Worm (Caenorhabditis elegans) whole organism, mixed stage, embryonic: ENCODE results near the gene gipc-2.
A peak's percentile ranks its signal among the peaks of the same experiment; 100 is the strongest.

ENCODE experiments used
- M03D4.4 ChIP-seq: sonication (generic microtip); optimal IDR thresholded peaks from 2 replicates; lab custom pipeline; 2017; ENCODE audit warnings: mild to moderate bottlenecking, missing genetic modification characterization, missing compliant biosample characterization
- ceh-39 ChIP-seq: fragments of 150-350 bp; optimal IDR thresholded peaks from 2 replicates; lab custom pipeline; 2014; ENCODE audit warnings: missing biosample characterization, missing genetic modification characterization
- ceh-43 ChIP-seq: fragments of 200-800 bp; sonication (Bioruptor generic); optimal IDR thresholded peaks from 2 replicates; lab custom pipeline; 2018; ENCODE audit warnings: mild to moderate bottlenecking, missing genetic modification characterization, moderate library complexity, missing compliant biosample characterization
- ceh-83 ChIP-seq: fragments of 200-800 bp; sonication (Bioruptor generic); optimal IDR thresholded peaks from 2 replicates; lab custom pipeline; 2018; ENCODE audit warnings: mild to moderate bottlenecking, missing genetic modification characterization, missing compliant biosample characterization
- ces-1 ChIP-seq: fragments of 150-350 bp; optimal IDR thresholded peaks from 2 replicates; lab custom pipeline; 2014; ENCODE audit warnings: missing biosample characterization, missing genetic modification reagents, missing genetic modification characterization
- cnd-1 ChIP-seq: fragments of 200-800 bp; sonication (Bioruptor generic); optimal IDR thresholded peaks from 2 replicates; lab custom pipeline; 2018; ENCODE audit warnings: mild to moderate bottlenecking, missing genetic modification characterization, missing compliant biosample characterization
- drap-1 ChIP-seq: fragments of 200-800 bp; sonication (Bioruptor generic); optimal IDR thresholded peaks from 3 replicates; lab custom pipeline; 2018; ENCODE audit warnings: mild to moderate bottlenecking, missing genetic modification characterization, missing compliant biosample characterization
- elt-1 ChIP-seq: sonication (generic microtip); optimal IDR thresholded peaks from 2 replicates; lab custom pipeline; 2017; ENCODE audit warnings: missing genetic modification characterization, mild to moderate bottlenecking, missing compliant biosample characterization, antibody characterized with exemption, moderate library complexity, borderline replicate concordance; ENCODE audit not compliant: insufficient read depth
- elt-3 ChIP-seq: fragments of 150-350 bp; optimal IDR thresholded peaks from 2 replicates; lab custom pipeline; 2014; ENCODE audit warnings: missing biosample characterization, missing genetic modification characterization
- ham-2 ChIP-seq: fragments of 200-800 bp; sonication (Bioruptor generic); optimal IDR thresholded peaks from 2 replicates; lab custom pipeline; 2018; ENCODE audit warnings: mild to moderate bottlenecking, missing genetic modification characterization, missing compliant biosample characterization
- hlh-1 ChIP-seq: fragments of 150-350 bp; optimal IDR thresholded peaks from 2 replicates; lab custom pipeline; 2014; ENCODE audit warnings: missing biosample characterization, missing genetic modification reagents, missing genetic modification characterization
- lin-13 ChIP-seq: fragments of 150-350 bp; optimal IDR thresholded peaks from 2 replicates; lab custom pipeline; 2014; ENCODE audit warnings: missing biosample characterization, missing genetic modification characterization
- lsy-2 ChIP-seq: fragments of 150-350 bp; optimal IDR thresholded peaks from 2 replicates; lab custom pipeline; 2014; ENCODE audit warnings: missing biosample characterization, missing genetic modification characterization
- mab-5 ChIP-seq: fragments of 150-350 bp; optimal IDR thresholded peaks from 2 replicates; lab custom pipeline; 2014; ENCODE audit warnings: missing biosample characterization, missing genetic modification characterization
- mep-1 ChIP-seq: fragments of 150-350 bp; optimal IDR thresholded peaks from 2 replicates; lab custom pipeline; 2017; ENCODE audit warnings: missing biosample characterization, missing genetic modification reagents, missing genetic modification characterization, inconsistent platforms
- mls-2 ChIP-seq: sonication (generic microtip); optimal IDR thresholded peaks from 2 replicates; lab custom pipeline; 2016; ENCODE audit warnings: mild to moderate bottlenecking, missing genetic modification characterization, moderate library complexity, missing compliant biosample characterization
- nhr-12 ChIP-seq: fragments of 150-350 bp; optimal IDR thresholded peaks from 2 replicates; lab custom pipeline; 2014; ENCODE audit warnings: missing biosample characterization, missing genetic modification characterization
- nhr-2 ChIP-seq: fragments of 150-350 bp; optimal IDR thresholded peaks from 2 replicates; lab custom pipeline; 2014; ENCODE audit warnings: missing biosample characterization, missing genetic modification characterization
- nhr-237 ChIP-seq: fragments of 150-350 bp; optimal IDR thresholded peaks from 2 replicates; lab custom pipeline; 2014; ENCODE audit warnings: missing biosample characterization, missing genetic modification characterization
- nhr-28 ChIP-seq: fragments of 150-350 bp; optimal IDR thresholded peaks from 2 replicates; lab custom pipeline; 2014; ENCODE audit warnings: missing biosample characterization, missing genetic modification characterization
- pha-4 ChIP-seq: fragments of 150-350 bp; optimal IDR thresholded peaks from 2 replicates; lab custom pipeline; 2018; ENCODE audit warnings: missing biosample characterization, missing genetic modification reagents, missing genetic modification characterization
- sem-2 ChIP-seq: fragments of 200-800 bp; sonication (Bioruptor generic); optimal IDR thresholded peaks from 2 replicates; lab custom pipeline; 2018; ENCODE audit warnings: mild to moderate bottlenecking, missing genetic modification characterization, missing compliant biosample characterization
- snpc-4 ChIP-seq: fragments of 150-350 bp; optimal IDR thresholded peaks from 2 replicates; lab custom pipeline; 2014; ENCODE audit warnings: missing biosample characterization, missing genetic modification characterization
- sptf-1 ChIP-seq: sonication (generic microtip); optimal IDR thresholded peaks from 2 replicates; lab custom pipeline; 2017; ENCODE audit warnings: mild to moderate bottlenecking, missing genetic modification characterization, moderate library complexity, missing compliant biosample characterization
- tbx-8 ChIP-seq: fragments of 200-800 bp; sonication (Bioruptor generic); optimal IDR thresholded peaks from 2 replicates; lab custom pipeline; 2018; ENCODE audit warnings: mild to moderate bottlenecking, missing genetic modification characterization, moderate library complexity, missing compliant biosample characterization
- unc-120 ChIP-seq: sonication (generic microtip); optimal IDR thresholded peaks from 2 replicates; lab custom pipeline; 2017; ENCODE audit warnings: missing genetic modification characterization, missing compliant biosample characterization; ENCODE audit not compliant: poor library complexity, severe bottlenecking
- unc-39 ChIP-seq: fragments of 150-350 bp; optimal IDR thresholded peaks from 2 replicates; lab custom pipeline; 2014; ENCODE audit warnings: missing biosample characterization, missing genetic modification characterization
- unc-62 ChIP-seq: fragments of 150-350 bp; optimal IDR thresholded peaks from 2 replicates; lab custom pipeline; 2014; ENCODE audit warnings: missing biosample characterization, missing genetic modification reagents, missing genetic modification characterization
- zip-8 ChIP-seq: fragments of 150-350 bp; optimal IDR thresholded peaks from 2 replicates; lab custom pipeline; 2014; ENCODE audit warnings: missing biosample characterization, missing genetic modification characterization
- ztf-11 ChIP-seq: fragments of 150-350 bp; optimal IDR thresholded peaks from 2 replicates; lab custom pipeline; 2014; ENCODE audit warnings: missing biosample characterization, missing genetic modification characterization

The gipc-2 gene

ce11 chrIV:10059175-10059574 lies 31.7 kb upstream of the gipc-2 start:
- no peak for TF ChIP-seq unc-62 (GFP tag; lab: Kevin White, UChicago)
- TF ChIP-seq elt-3 (tag; lab: Kevin White, UChicago): no peak
- no peak for TF ChIP-seq ceh-39 (tag; lab: Kevin White, UChicago)
- TF ChIP-seq sem-2: no peak
- TF ChIP-seq sptf-1: no peak
- TF ChIP-seq snpc-4: no peak
- TF ChIP-seq nhr-12 (tag; lab: Kevin White, UChicago): no peak
- no peak for TF ChIP-seq ceh-43 (GFP tag; lab: Kevin White, UChicago)

DNA sequence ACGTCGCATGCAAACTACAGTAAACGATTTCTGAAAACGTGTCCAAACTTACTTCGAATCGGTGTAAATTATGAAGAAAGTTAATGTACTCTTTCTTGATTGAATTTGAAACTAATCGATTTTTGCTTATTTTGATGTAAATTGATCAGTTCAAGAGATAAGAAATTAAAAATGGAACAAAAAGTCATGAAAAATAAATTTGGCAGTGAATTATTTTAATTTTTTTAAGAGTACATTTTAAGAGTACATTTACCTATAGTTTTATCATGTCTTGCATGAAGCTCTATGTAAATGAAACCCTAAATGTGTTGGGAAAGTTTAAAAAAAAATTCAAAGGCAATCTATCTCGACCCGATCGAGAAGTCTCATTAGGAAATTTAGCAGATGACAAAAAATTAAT lies 28.7 kb upstream of the gipc-2 start, which contains the start of gene T04B2.7:
T04B2.7 (minus strand) TSS at position 101 of the 400 bp plus-strand sequence.
- TF ChIP-seq ztf-11 (tag; lab: Kevin White, UChicago): no peak
- TF ChIP-seq mab-5 (tag; lab: Kevin White, UChicago): no peak
- no peak for TF ChIP-seq nhr-12 (tag; lab: Kevin White, UChicago)
- TF ChIP-seq lsy-2: no peak
- TF ChIP-seq ceh-83 (GFP tag; lab: Kevin White, UChicago): no peak
- no peak for TF ChIP-seq nhr-237 (tag; lab: Kevin White, UChicago)
- TF ChIP-seq ces-1 (GFP tag; lab: Kevin White, UChicago): no peak
- no peak for TF ChIP-seq unc-39
- TF ChIP-seq zip-8 (tag; lab: Kevin White, UChicago): no peak
- TF ChIP-seq ceh-43 (GFP tag; lab: Kevin White, UChicago): no peak
- no peak for TF ChIP-seq drap-1
- no peak for TF ChIP-seq sptf-1
- no peak for TF ChIP-seq unc-62 (GFP tag; lab: Kevin White, UChicago)
- no peak for TF ChIP-seq lin-13
- no peak for TF ChIP-seq M03D4.4 (tag; lab: Kevin White, UChicago)
- TF ChIP-seq hlh-1 (tag; lab: Kevin White, UChicago): no peak
- no peak for TF ChIP-seq mep-1 (tag; lab: Kevin White, UChicago)
- no peak for TF ChIP-seq pha-4 (tag; lab: Kevin White, UChicago)

DNA sequence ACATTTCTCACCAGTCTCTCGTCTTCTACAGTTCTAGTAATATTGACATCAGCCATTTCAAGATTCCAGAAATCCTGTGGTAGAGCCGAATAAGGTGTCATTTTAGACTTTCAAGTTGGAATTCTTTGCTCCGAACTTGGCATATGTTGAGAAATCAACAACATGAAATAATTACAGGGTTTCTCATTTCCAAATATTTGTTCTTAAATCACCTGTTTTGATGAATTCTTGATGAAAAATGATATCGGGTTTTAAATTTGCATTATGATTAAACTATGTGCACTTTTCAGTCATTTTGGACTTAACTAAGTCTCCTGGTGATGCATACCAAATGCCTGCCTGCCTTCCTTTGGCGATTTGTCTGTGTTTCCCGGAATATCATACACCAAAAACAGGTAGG lies 26.1 kb upstream of the gipc-2 start, which contains the start of gene srv-12:
srv-12 (minus strand) TSS at position 101 of the 400 bp plus-strand sequence.
- no peak for TF ChIP-seq pha-4 (tag; lab: Kevin White, UChicago)
- TF ChIP-seq unc-39: no peak
- no peak for TF ChIP-seq nhr-2 (tag; lab: Kevin White, UChicago)

DNA sequence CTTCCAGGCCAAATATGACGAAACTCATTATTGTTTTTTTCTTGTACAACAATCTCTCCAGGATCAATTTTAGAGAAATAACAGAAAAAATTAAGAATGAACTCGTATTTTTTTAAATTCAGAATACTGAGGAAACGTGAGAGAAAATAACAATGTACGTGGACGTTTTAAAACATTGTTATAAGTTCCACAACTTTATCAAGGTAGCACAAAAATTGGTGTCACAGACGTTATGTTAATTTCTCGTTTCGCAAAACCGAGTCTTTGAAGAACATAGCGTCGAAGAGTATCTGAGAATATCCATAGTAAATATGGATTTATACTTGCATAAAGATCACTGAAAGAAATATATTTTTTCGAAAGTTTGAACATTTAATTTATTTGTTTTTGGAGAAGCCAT lies 23.6 kb upstream of the gipc-2 start, which contains the start of gene T04B2.8:
T04B2.8 (minus strand) TSS at position 101 of the 400 bp plus-strand sequence.
- TF ChIP-seq pha-4 (tag; lab: Kevin White, UChicago) (no peak), lsy-2 (no peak), drap-1 (no peak), M03D4.4 (tag; lab: Kevin White, UChicago) (no peak), sem-2 (no peak), ceh-43 (GFP tag; lab: Kevin White, UChicago) (no peak), mep-1 (tag; lab: Kevin White, UChicago) (no peak), unc-39 (no peak), unc-120 (tag; lab: Kevin White, UChicago) (no peak), lin-13 (no peak), ham-2 (GFP tag; lab: Kevin White, UChicago) (no peak)

DNA sequence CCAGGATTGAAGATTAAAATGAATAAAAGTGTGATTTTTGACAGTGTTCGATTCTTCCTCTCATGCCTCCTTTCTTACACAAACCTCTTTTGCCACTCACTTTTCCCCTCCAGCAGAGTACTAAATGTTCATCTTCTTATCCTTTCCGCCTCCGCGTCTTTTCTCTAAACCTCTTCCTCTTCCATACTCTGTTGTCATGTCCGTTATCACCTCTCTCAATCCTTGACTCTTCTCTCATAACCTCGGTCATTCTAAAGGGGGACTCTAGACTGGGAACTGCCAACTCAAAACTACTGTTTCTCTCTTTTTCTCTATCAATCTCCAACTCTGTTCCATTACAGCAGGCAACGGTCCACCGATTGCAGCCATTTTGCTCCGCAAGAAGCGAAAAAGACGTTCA lies 20.8 kb upstream of the gipc-2 start:
- TF ChIP-seq lsy-2: no peak
- TF ChIP-seq elt-1 (tag; lab: Kevin White, UChicago): peak; percentile 1
- TF ChIP-seq lin-13: no peak
- peak; percentile 29 for TF ChIP-seq hlh-1 (tag; lab: Kevin White, UChicago)
- TF ChIP-seq unc-120 (tag; lab: Kevin White, UChicago): peak; percentile 61
- no peak for TF ChIP-seq nhr-28 (tag; lab: Kevin White, UChicago)
- no peak for TF ChIP-seq cnd-1
- no peak for TF ChIP-seq nhr-237 (tag; lab: Kevin White, UChicago)

ce11 chrIV:10047108-10047507 lies 19.6 kb upstream of the gipc-2 start, which contains the start of gene T04B2.3:
T04B2.3 (plus strand) TSS chrIV:10047408.
- TF ChIP-seq unc-62 (GFP tag; lab: Kevin White, UChicago): no peak
- TF ChIP-seq nhr-28 (tag; lab: Kevin White, UChicago): no peak
- TF ChIP-seq ztf-11 (tag; lab: Kevin White, UChicago): no peak
- no peak for TF ChIP-seq zip-8 (tag; lab: Kevin White, UChicago)
- TF ChIP-seq ceh-39 (tag; lab: Kevin White, UChicago): no peak
- no peak for TF ChIP-seq tbx-8 (GFP tag; lab: Kevin White, UChicago)
- no peak for TF ChIP-seq elt-3 (tag; lab: Kevin White, UChicago)
- TF ChIP-seq mls-2 (tag; lab: Kevin White, UChicago): no peak
- TF ChIP-seq mep-1 (tag; lab: Kevin White, UChicago): no peak
- TF ChIP-seq, all 35 proteins: peak for 0
